Fruit fly (Drosophila melanogaster): Measurements from ENCODE around the gene CG31323.

Gene CG31323

DNA sequence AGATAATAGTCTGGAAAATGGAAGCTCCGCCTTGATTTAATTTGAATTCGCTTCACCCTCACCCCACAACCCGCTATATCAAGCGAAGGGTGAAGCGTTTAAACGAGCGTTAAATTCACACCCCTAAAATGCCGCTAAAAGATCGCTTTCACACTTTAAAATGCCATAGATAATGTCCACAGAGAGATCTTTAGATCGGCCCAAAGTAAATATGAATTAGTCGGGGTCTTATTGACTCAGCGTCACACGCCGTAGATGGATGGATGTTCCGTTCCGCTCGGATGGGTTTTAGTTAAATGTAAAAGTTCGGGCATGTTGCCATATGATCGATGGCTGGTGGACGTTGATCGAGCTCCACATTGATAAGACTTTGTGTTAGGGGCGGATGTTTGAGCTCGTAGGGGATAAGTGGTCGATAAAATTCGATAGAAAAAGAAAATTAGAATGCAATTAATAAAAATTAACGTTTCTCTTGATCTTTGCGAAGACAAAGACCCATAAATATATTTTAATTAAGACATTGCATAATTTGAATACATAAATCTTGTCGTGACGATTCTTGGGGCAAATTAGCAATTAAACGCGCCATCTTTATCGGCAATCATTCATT lies 57.5 kb downstream of the CG31323 start (continued):
- TF ChIP-seq CG30431 (GFP tag; optimal IDR thresholded peaks at IDR 0.05) (peak; percentile 40), dati (GFP tag; IDR thresholded peaks at IDR 0.05) (peak; percentile 72; the same call in 1 of the 2 replicates), prd (optimal IDR thresholded peaks at IDR 0.05) (no peak), prd (GFP tag; IDR thresholded peaks at IDR 0.05) (peak; percentile 53; the same call in 2 of the 3 replicates), C15 (GFP tag; IDR thresholded peaks at IDR 0.05) (peak; percentile 41; the same call in 1 of the 3 replicates), knrl (GFP tag; IDR thresholded peaks at IDR 0.05; ENCODE audit: partially characterized antibody) (no peak), vfl (GFP tag; optimal IDR thresholded peaks at IDR 0.05) (peak; percentile 67), E2f1 (GFP tag; IDR thresholded peaks at IDR 0.05) (peak; percentile 76; the same call in 1 of the 2 replicates), CG4282 (GFP tag; optimal IDR thresholded peaks at IDR 0.05) (peak; percentile 74), CG7928 (GFP tag; optimal IDR thresholded peaks at IDR 0.05) (peak; percentile 63), CG9609 (GFP tag; optimal IDR thresholded peaks at IDR 0.05) (peak; percentile 74), dysf (GFP tag; IDR thresholded peaks at IDR 0.05) (peak; percentile 54; the same call in 1 of the 3 replicates), dmrt99B (tag; optimal IDR thresholded peaks at IDR 0.05) (peak; percentile 74), CG17612 (GFP tag; IDR thresholded peaks at IDR 0.05) (peak; percentile 66; the same call in 1 of the 2 replicates), D (optimal IDR thresholded peaks at IDR 0.05) (no peak), D (GFP tag; optimal IDR thresholded peaks at IDR 0.05) (peak; percentile 89), Sry-β (GFP tag; optimal IDR thresholded peaks at IDR 0.05) (peak; percentile 59), vnd (GFP tag; IDR thresholded peaks at IDR 0.05; ENCODE audit: partially characterized antibody) (no peak), Dll (GFP tag; IDR thresholded peaks at IDR 0.05; ENCODE audit: partially characterized antibody) (no peak), CG13424 (tag; optimal IDR thresholded peaks at IDR 0.05) (peak; percentile 80), lab (GFP tag; optimal IDR thresholded peaks at IDR 0.05) (peak; percentile 97), CG7556 (GFP tag; optimal IDR thresholded peaks at IDR 0.05) (peak; percentile 70), gt (GFP tag; IDR thresholded peaks at IDR 0.05) (0 out of 2 replicates have a peak, but pooled peaks have one; percentile 33), CG9797 (GFP tag; optimal IDR thresholded peaks at IDR 0.05) (peak; percentile 3), CTCF (GFP tag; optimal IDR thresholded peaks at IDR 0.05) (peak; percentile 20), CG8765 (GFP tag; IDR thresholded peaks at IDR 0.05) (0 out of 2 replicates have a peak, but pooled peaks have one; percentile 17), mam (GFP tag; optimal IDR thresholded peaks at IDR 0.05) (peak; percentile 82), Hr78 (GFP tag; optimal IDR thresholded peaks at IDR 0.05) (peak in 1 of 2 experiments; percentile 61), CG3726 (GFP tag; IDR thresholded peaks at IDR 0.05) (peak; percentile 65; the same call in 1 of the 3 replicates), toy (GFP tag; IDR thresholded peaks at IDR 0.05) (peak; percentile 81), CG12219 (GFP tag; optimal IDR thresholded peaks at IDR 0.05) (peak; percentile 64), Hsf (GFP tag; optimal IDR thresholded peaks at IDR 0.05) (peak; percentile 50), CG7839 (tag; optimal IDR thresholded peaks at IDR 0.05) (peak; percentile 51), cg (GFP tag; optimal IDR thresholded peaks at IDR 0.05) (no peak), nmo (GFP tag; optimal IDR thresholded peaks at IDR 0.05) (no peak), ci (GFP tag; IDR thresholded peaks at IDR 0.05) (peak; percentile 90), HLH3B (GFP tag; IDR thresholded peaks at IDR 0.05) (peak; percentile 88; the same call in 1 of the 2 replicates), zfh2 (GFP tag; optimal IDR thresholded peaks at IDR 0.05) (peak; percentile 73), NC2β (GFP tag; optimal IDR thresholded peaks at IDR 0.05) (peak; percentile 88), CG1832 (GFP tag; optimal IDR thresholded peaks at IDR 0.05) (peak; percentile 31), chm (GFP tag; IDR thresholded peaks at IDR 0.05) (peak; percentile 92; the same call in 1 of the 2 replicates), CG4424 (GFP tag; optimal IDR thresholded peaks at IDR 0.05) (peak; percentile 42), eyg (GFP tag; optimal IDR thresholded peaks at IDR 0.05) (peak; percentile 90), CG1529 (GFP tag; optimal IDR thresholded peaks at IDR 0.05) (peak; percentile 88), sisA (GFP tag; IDR thresholded peaks at IDR 0.05) (peak; percentile 47; the same call in 1 of the 2 replicates), maf-S (GFP tag; optimal IDR thresholded peaks at IDR 0.05) (peak; percentile 89), ftz-f1 (GFP tag; optimal IDR thresholded peaks at IDR 0.05) (peak; percentile 44), Fer3 (tag; optimal IDR thresholded peaks at IDR 0.05) (peak; percentile 91), Fer1 (GFP tag; optimal IDR thresholded peaks at IDR 0.05) (peak; percentile 86), mld (GFP tag; IDR thresholded peaks at IDR 0.05; ENCODE audit: partially characterized antibody) (no peak)
